Worm (Caenorhabditis elegans) whole organism, L4/young adult: ENCODE measurements around the gene elo-4.

Experiments used
- W03F9.2 ChIP-seq: fragments of 150-350 bp; optimal IDR thresholded peaks from 2 replicates; lab custom pipeline; 2014; ENCODE audit warnings: missing biosample characterization, missing genetic modification characterization
- dao-5 ChIP-seq: sonication (generic microtip); optimal IDR thresholded peaks from 2 replicates; lab custom pipeline; 2016; ENCODE audit warnings: missing genotype, missing genetic modification characterization, moderate library complexity, missing compliant biosample characterization
- him-1 ChIP-seq: sonication (generic microtip); optimal IDR thresholded peaks from 2 replicates; lab custom pipeline; 2016; ENCODE audit warnings: missing genotype, missing genetic modification reagents, missing genetic modification characterization, missing compliant biosample characterization

DNA sequence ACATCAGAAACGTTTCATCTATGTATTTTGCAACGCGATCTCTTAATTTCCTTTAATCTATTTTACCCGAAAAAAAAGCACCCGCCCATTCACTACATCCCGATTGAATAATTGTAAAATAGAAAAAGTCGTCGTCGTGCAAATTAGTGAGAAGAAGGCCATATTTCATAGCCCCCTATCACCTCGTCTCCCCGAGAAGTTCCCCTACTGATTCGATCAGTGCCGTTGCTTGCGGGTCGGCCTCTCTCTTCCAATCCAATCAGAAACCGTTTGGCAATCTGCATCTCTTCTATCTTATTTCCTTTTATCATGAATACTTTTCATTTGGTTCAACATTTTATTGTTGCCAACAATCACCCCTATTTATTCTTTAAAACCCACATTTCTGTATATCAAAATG lies 35.0 kb downstream of the elo-4 start:
- no peak for TF ChIP-seq W03F9.2 (tag; lab: Kevin White, UChicago)
- no peak for TF ChIP-seq dao-5 (tag; lab: Kevin White, UChicago)
- no peak for TF ChIP-seq him-1 (tag; lab: Kevin White, UChicago)
